Worm (Caenorhabditis elegans) whole organism, young adult: Measurements from ENCODE around the gene prdx-6.

ENCODE experiments used
- Y53G8AR.9 ChIP-seq: fragments of 200-800 bp; sonication (Bioruptor generic); conservative IDR thresholded peaks from 2 replicates; pipeline ENCODE4 v1.3.6; 2022; ENCODE audit warnings: missing genetic modification reagents, missing genetic modification characterization, missing compliant biosample characterization
- hlh-12 ChIP-seq: sonication (generic microtip); optimal IDR thresholded peaks from 2 replicates; lab custom pipeline; 2016; ENCODE audit warnings: missing genetic modification characterization, missing compliant biosample characterization
- lag-1 ChIP-seq: fragments of 200-800 bp; sonication (Bioruptor generic); IDR thresholded peaks from 2 replicates; pipeline ENCODE4 v1.3.6; 2022; ENCODE audit warnings: missing genetic modification reagents, missing genetic modification characterization, missing compliant biosample characterization
- mel-28 ChIP-seq: sonication (generic microtip); optimal IDR thresholded peaks from 2 replicates; lab custom pipeline; 2016; ENCODE audit warnings: borderline replicate concordance, mild to moderate bottlenecking, missing genetic modification characterization, missing compliant biosample characterization
- nfya-2 ChIP-seq: fragments of 200-800 bp; sonication (Bioruptor generic); IDR thresholded peaks from 2 replicates; pipeline ENCODE4 v1.3.6; 2022; ENCODE audit warnings: missing genetic modification reagents, missing genetic modification characterization, missing compliant biosample characterization
- nhr-120 ChIP-seq: fragments of 200-800 bp; sonication (Bioruptor generic); IDR thresholded peaks from 2 replicates; pipeline ENCODE4 v1.3.6; 2022; ENCODE audit warnings: missing genetic modification characterization, missing compliant biosample characterization
- snpc-4 ChIP-seq, 5 experiments: fragments of 150-350 bp in 1 of 5; sonication (generic microtip) in 4 of 5; optimal IDR thresholded peaks; 2 replicates each; lab custom pipeline; 2014 to 2018; ENCODE audit warnings: missing genetic modification characterization in 5 of 5, missing biosample characterization in 3 of 5, antibody characterized with exemption in 2 of 5, mild to moderate bottlenecking in 2 of 5, missing compliant biosample characterization in 2 of 5, missing genotype in 2 of 5, moderate library complexity in 2 of 5, missing genetic modification reagents in 1 of 5
- unc-130 ChIP-seq: sonication (generic microtip); optimal IDR thresholded peaks from 2 replicates; lab custom pipeline; 2016; ENCODE audit warnings: missing genetic modification reagents, missing genetic modification characterization, missing compliant biosample characterization
- unc-62 ChIP-seq: fragments of 150-350 bp; optimal IDR thresholded peaks from 2 replicates; lab custom pipeline; 2014; ENCODE audit warnings: missing biosample characterization, missing genetic modification reagents, missing genetic modification characterization

- TF ChIP-seq nfya-2 (GFP tag; lab: Robert Waterston, UW) (no peak), unc-130 (GFP tag; lab: Kevin White, UChicago) (no peak), unc-62 (no peak), lag-1 (no peak), nhr-120 (GFP tag; lab: Robert Waterston, UW) (no peak), Y53G8AR.9 (GFP tag; lab: Robert Waterston, UW) (no peak), snpc-4 (GFP tag; optimal IDR thresholded peaks at IDR 0.05; lab: Kevin White, UChicago) (no peak), snpc-4 (tag; optimal IDR thresholded peaks at IDR 0.05; lab: Kevin White, UChicago) (no peak), hlh-12 (no peak), mel-28 (tag; lab: Kevin White, UChicago) (no peak)
Measured at ce11 chrIV:218252-218651, at the start of gene prdx-6.
